Worm (Caenorhabditis elegans) whole organism, L4 larva: ENCODE results near the gene oac-48.

Experiments used
- F37D6.2 ChIP-seq: sonication (generic microtip); optimal IDR thresholded peaks from 2 replicates; lab custom pipeline; 2016; ENCODE audit warnings: mild to moderate bottlenecking, missing genetic modification characterization, missing compliant biosample characterization
- T26A8.4 ChIP-seq: fragments of 200-800 bp; sonication (Bioruptor generic); IDR thresholded peaks from 2 replicates; pipeline ENCODE4 v1.3.6; 2022; ENCODE audit warnings: missing genetic modification characterization, missing compliant biosample characterization
- Y5F2A.4 ChIP-seq: fragments of 200-800 bp; sonication (Bioruptor generic); optimal IDR thresholded peaks from 2 replicates; lab custom pipeline; 2018; ENCODE audit warnings: mild to moderate bottlenecking, missing genetic modification characterization, missing compliant biosample characterization
- ZK546.5 ChIP-seq, 2 experiments: sonication (generic microtip); optimal IDR thresholded peaks; 2 replicates each; lab custom pipeline; 2017; ENCODE audit warnings: missing biosample characterization in 2 of 2, missing genetic modification characterization in 2 of 2
- arid-1 ChIP-seq: fragments of 200-800 bp; sonication (Bioruptor generic); conservative IDR thresholded peaks from 2 replicates; pipeline ENCODE4 v1.3.6; 2022; ENCODE audit warnings: missing genetic modification reagents, missing genetic modification characterization, missing compliant biosample characterization
- ceh-20 ChIP-seq: fragments of 200-800 bp; sonication (Bioruptor generic); IDR thresholded peaks from 2 replicates; pipeline ENCODE4 v1.3.6; 2022; ENCODE audit warnings: missing genetic modification reagents, missing genetic modification characterization, missing compliant biosample characterization
- cey-2 ChIP-seq: sonication (generic microtip); optimal IDR thresholded peaks from 3 replicates; lab custom pipeline; 2017; ENCODE audit warnings: missing genetic modification characterization, mild to moderate bottlenecking, missing compliant biosample characterization, antibody characterized with exemption, borderline replicate concordance; ENCODE audit not compliant: insufficient read depth
- ctbp-1 ChIP-seq: fragments of 200-800 bp; sonication (Bioruptor generic); IDR thresholded peaks from 2 replicates; pipeline ENCODE4 v1.3.6; 2022; ENCODE audit warnings: missing genetic modification reagents, missing genetic modification characterization, missing compliant biosample characterization
- dmd-6 ChIP-seq: fragments of 200-800 bp; sonication (Bioruptor generic); IDR thresholded peaks from 2 replicates; pipeline ENCODE4 v1.3.6; 2022; ENCODE audit warnings: missing genetic modification reagents, missing genetic modification characterization, missing compliant biosample characterization
- dpl-1 ChIP-seq: fragments of 150-350 bp; optimal IDR thresholded peaks from 2 replicates; lab custom pipeline; 2014; ENCODE audit warnings: missing biosample characterization, missing genetic modification reagents, missing genetic modification characterization
- egl-43 ChIP-seq: fragments of 200-800 bp; sonication (Bioruptor generic); IDR thresholded peaks from 2 replicates; pipeline ENCODE4 v1.3.6; 2022; ENCODE audit warnings: missing genetic modification reagents, missing genetic modification characterization, missing compliant biosample characterization
- gei-8 ChIP-seq: fragments of 200-800 bp; sonication (Bioruptor generic); optimal IDR thresholded peaks from 2 replicates; lab custom pipeline; 2018; ENCODE audit warnings: mild to moderate bottlenecking, missing genetic modification characterization, missing compliant biosample characterization
- hlh-11 ChIP-seq: fragments of 200-800 bp; sonication (Bioruptor generic); optimal IDR thresholded peaks from 2 replicates; lab custom pipeline; 2018; ENCODE audit warnings: mild to moderate bottlenecking, missing genetic modification characterization, missing compliant biosample characterization
- hlh-30 ChIP-seq: sonication (generic microtip); optimal IDR thresholded peaks from 2 replicates; lab custom pipeline; 2017; ENCODE audit warnings: antibody characterized with exemption, mild to moderate bottlenecking, missing genetic modification characterization, missing compliant biosample characterization; ENCODE audit not compliant: insufficient read depth
- lin-39 ChIP-seq: fragments of 150-350 bp; optimal IDR thresholded peaks from 2 replicates; lab custom pipeline; 2014; ENCODE audit warnings: missing biosample characterization, missing genetic modification reagents, missing genetic modification characterization
- mdl-1 ChIP-seq, 2 experiments: fragments of 150-350 bp in 1 of 2; sonication (generic microtip) in 1 of 2; optimal IDR thresholded peaks; 2 replicates each; lab custom pipeline; 2014 to 2017; ENCODE audit warnings: missing biosample characterization in 2 of 2, missing genetic modification characterization in 2 of 2
- mdt-29 ChIP-seq: fragments of 200-800 bp; sonication (Bioruptor generic); IDR thresholded peaks from 2 replicates; pipeline ENCODE4 v1.3.6; 2022; ENCODE audit warnings: missing genetic modification reagents, missing genetic modification characterization, missing compliant biosample characterization
- nhr-25 ChIP-seq: sonication (generic microtip); optimal IDR thresholded peaks from 2 replicates; lab custom pipeline; 2017; ENCODE audit warnings: missing genetic modification characterization, mild to moderate bottlenecking, missing compliant biosample characterization, antibody characterized with exemption, moderate library complexity, borderline replicate concordance; ENCODE audit not compliant: insufficient read depth
- nhr-28 ChIP-seq: fragments of 150-350 bp; optimal IDR thresholded peaks from 2 replicates; lab custom pipeline; 2014; ENCODE audit warnings: missing biosample characterization, missing genetic modification characterization
- nhr-42 ChIP-seq: fragments of 200-800 bp; sonication (Bioruptor generic); IDR thresholded peaks from 2 replicates; pipeline ENCODE4 v1.3.6; 2022; ENCODE audit warnings: missing genetic modification characterization, missing compliant biosample characterization
- nhr-48 ChIP-seq: sonication (generic microtip); optimal IDR thresholded peaks from 2 replicates; lab custom pipeline; 2016; ENCODE audit warnings: mild to moderate bottlenecking, missing genetic modification characterization, missing compliant biosample characterization
- php-3 ChIP-seq: fragments of 200-800 bp; sonication (Bioruptor generic); IDR thresholded peaks from 2 replicates; pipeline ENCODE4 v1.3.6; 2022; ENCODE audit warnings: missing genetic modification reagents, missing genetic modification characterization, missing compliant biosample characterization
- pqm-1 ChIP-seq: sonication (generic microtip); optimal IDR thresholded peaks from 2 replicates; lab custom pipeline; 2017; ENCODE audit warnings: missing biosample characterization, missing genetic modification characterization
- skn-1 ChIP-seq: fragments of 150-350 bp; optimal IDR thresholded peaks from 2 replicates; lab custom pipeline; 2014; ENCODE audit warnings: missing biosample characterization, missing genetic modification characterization
- snpc-1.2 ChIP-seq: fragments of 200-800 bp; sonication (Bioruptor generic); IDR thresholded peaks from 2 replicates; pipeline ENCODE4 v1.3.6; 2022; ENCODE audit warnings: missing genetic modification reagents, missing genetic modification characterization, missing compliant biosample characterization
- tra-1 ChIP-seq: fragments of 200-800 bp; sonication (Bioruptor generic); IDR thresholded peaks from 2 replicates; pipeline ENCODE4 v1.3.6; 2022; ENCODE audit warnings: missing genetic modification reagents, missing genetic modification characterization, missing compliant biosample characterization
- unc-130 ChIP-seq: sonication (generic microtip); optimal IDR thresholded peaks from 2 replicates; lab custom pipeline; 2016; ENCODE audit warnings: missing genetic modification reagents, missing genetic modification characterization, missing compliant biosample characterization
- unc-39 ChIP-seq: sonication (generic microtip); optimal IDR thresholded peaks from 2 replicates; lab custom pipeline; 2017; ENCODE audit warnings: missing biosample characterization, missing genetic modification characterization
- unc-62 ChIP-seq, 3 experiments: fragments of 150-350 bp in 1 of 3; sonication (generic microtip); optimal IDR thresholded peaks in 2 of 3; peaks in 1 of 3; 1 replicate in 1 of 3; 2 replicates in 2 of 3; lab custom pipeline; 2014 to 2017; ENCODE audit warnings: missing biosample characterization in 3 of 3, missing genetic modification characterization in 3 of 3, missing genetic modification reagents in 3 of 3, missing genotype in 1 of 3
- ztf-7 ChIP-seq: fragments of 150-350 bp; optimal IDR thresholded peaks from 2 replicates; lab custom pipeline; 2014; ENCODE audit warnings: missing biosample characterization, missing genetic modification characterization

Gene oac-48

DNA sequence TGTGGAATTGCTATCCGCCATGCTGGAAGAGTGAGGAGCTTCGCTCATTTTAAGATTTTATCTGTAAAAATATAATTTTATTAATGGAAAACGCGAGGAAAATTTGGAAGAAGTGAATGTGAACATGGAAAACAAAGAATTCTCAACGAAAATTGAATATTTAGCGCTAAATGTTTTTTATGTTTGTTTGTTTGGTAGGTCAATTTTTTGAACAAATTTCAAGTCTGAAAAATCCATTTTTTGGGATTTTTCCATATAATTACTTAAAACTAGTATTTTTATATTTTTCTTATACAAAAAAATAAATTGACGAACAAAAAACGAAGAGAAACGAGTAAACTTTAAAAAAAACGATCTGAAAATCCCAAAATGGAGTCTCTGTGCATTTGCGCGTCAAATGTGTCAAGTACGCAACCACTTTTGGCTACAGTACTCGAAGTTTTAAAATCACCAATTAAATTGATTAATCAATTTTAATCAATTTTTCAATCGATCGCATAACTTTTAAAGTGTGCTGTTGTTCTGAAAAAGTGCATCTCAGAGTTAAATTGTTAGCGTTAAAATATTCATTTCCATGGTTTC, 6.7 kb upstream of the oac-48 start, which contains the start of gene fbxa-215:
TSS of gene fbxa-215 (minus strand) at position 61 of the 582 bp plus-strand sequence.
- TF ChIP-seq nhr-42: no peak
- TF ChIP-seq snpc-1.2 (GFP tag; lab: Robert Waterston, UW): peak; percentile 70; the same call in 1 of the 2 replicates

DNA sequence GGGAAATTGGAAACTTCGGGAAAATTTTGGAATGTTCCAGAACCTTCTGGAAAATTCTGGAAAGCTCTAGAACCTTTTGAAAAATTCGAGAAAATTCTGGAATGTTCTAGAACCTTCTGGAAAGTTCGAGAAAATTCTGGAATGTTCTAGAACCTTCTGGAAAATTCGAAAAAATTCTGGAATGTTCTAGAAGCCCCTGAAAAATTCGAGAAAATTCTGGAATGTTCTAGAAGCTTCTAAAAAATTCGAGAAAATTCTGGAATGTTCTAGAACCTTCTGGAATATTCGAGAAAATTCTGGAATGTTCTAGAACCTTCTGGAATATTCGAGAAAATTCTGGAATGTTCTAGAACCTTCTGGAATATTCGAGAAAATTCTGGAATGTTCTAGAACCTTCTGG, 5.6 kb upstream of the oac-48 start:
- TF ChIP-seq arid-1 (0 out of 2 replicates have a peak, but pooled peaks have one; percentile 45), snpc-1.2 (GFP tag; lab: Robert Waterston, UW) (peak; percentile 77)

DNA sequence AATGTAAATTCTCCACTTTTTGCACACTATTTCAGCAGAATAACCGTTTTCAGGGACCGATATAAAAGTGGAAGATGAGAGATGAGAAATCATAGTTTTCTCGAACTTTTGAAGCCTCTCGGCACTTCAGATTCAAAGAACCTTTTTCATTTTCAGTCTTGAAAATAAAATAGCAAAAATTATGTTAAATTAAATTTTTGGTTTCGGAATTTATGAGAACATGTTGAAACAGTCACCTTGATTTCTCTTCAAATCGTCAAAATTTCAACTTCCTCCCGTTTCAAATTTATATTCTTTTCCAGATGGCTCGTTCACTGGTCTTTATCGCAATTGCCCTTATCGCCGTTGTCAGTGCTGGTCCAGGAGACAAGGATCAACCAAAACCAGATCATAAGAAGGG, 5.0 kb downstream of the oac-48 start, which contains the start of gene srlf-26:
TSS of gene srlf-26 (plus strand) at position 301 of the 400 bp plus-strand sequence.
- TF ChIP-seq dmd-6 (GFP tag; lab: Robert Waterston, UW) (no peak), unc-62 (GFP tag; optimal IDR thresholded peaks at IDR 0.05 in 1 of 2; lab: Kevin White, UChicago) (peak in 1 of 2 experiments; percentile 23), unc-62 (tag; optimal IDR thresholded peaks at IDR 0.05; lab: Kevin White, UChicago) (no peak)

- TF ChIP-seq pqm-1 (tag; lab: Kevin White, UChicago) (no peak), nhr-48 (tag; lab: Kevin White, UChicago) (no peak), gei-8 (GFP tag; lab: Kevin White, UChicago) (no peak), nhr-25 (tag; lab: Kevin White, UChicago) (no peak), egl-43 (GFP tag; lab: Robert Waterston, UW) (no peak), ZK546.5 (tag; optimal IDR thresholded peaks at IDR 0.05; lab: Kevin White, UChicago) (no peak)
These were observed 5.9 kb downstream of the oac-48 start for ce11 chrIV:13679495-13679894.

- TF ChIP-seq cey-2 (tag; lab: Kevin White, UChicago): peak; percentile 95
- peak in 1 of 2 experiments; percentile 97 for TF ChIP-seq unc-62 (GFP tag; optimal IDR thresholded peaks at IDR 0.05 in 1 of 2; lab: Kevin White, UChicago)
- no peak for TF ChIP-seq unc-62 (tag; optimal IDR thresholded peaks at IDR 0.05; lab: Kevin White, UChicago)
- no peak for TF ChIP-seq dmd-6 (GFP tag; lab: Robert Waterston, UW)
- TF ChIP-seq F37D6.2: no peak
- no peak for TF ChIP-seq ctbp-1 (GFP tag; lab: Robert Waterston, UW)
- TF ChIP-seq ztf-7 (tag; lab: Kevin White, UChicago): no peak
- TF ChIP-seq php-3 (GFP tag; lab: Robert Waterston, UW): no peak
- TF ChIP-seq nhr-48 (tag; lab: Kevin White, UChicago): no peak
- no peak for TF ChIP-seq lin-39 (tag; lab: Kevin White, UChicago)
- peak; percentile 62 for TF ChIP-seq hlh-30 (tag; lab: Kevin White, UChicago)
- peak in 1 of 2 experiments; percentile 45 for TF ChIP-seq mdl-1 (tag; optimal IDR thresholded peaks at IDR 0.05; lab: Kevin White, UChicago)
- peak; percentile 94 for TF ChIP-seq ceh-20 (GFP tag; lab: Robert Waterston, UW)
- no peak for TF ChIP-seq dpl-1 (GFP tag; lab: Kevin White, UChicago)
- peak; percentile 86; the same call in 1 of the 2 replicates for TF ChIP-seq tra-1 (GFP tag; lab: Robert Waterston, UW)
- TF ChIP-seq hlh-11 (tag; lab: Kevin White, UChicago): no peak
- TF ChIP-seq arid-1: no peak
- no peak for TF ChIP-seq skn-1 (tag; lab: Kevin White, UChicago)
- no peak for TF ChIP-seq mdt-29 (GFP tag; lab: Robert Waterston, UW)
- peak; percentile 81 for TF ChIP-seq nhr-28 (tag; lab: Kevin White, UChicago)
- TF ChIP-seq unc-39 (tag; lab: Kevin White, UChicago): no peak
- no peak for TF ChIP-seq unc-130 (GFP tag; lab: Kevin White, UChicago)
- no peak for TF ChIP-seq T26A8.4 (GFP tag; lab: Robert Waterston, UW)
- TF ChIP-seq Y5F2A.4 (GFP tag; lab: Kevin White, UChicago): no peak
These were observed 9.1 kb downstream of the oac-48 start for ce11 chrIV:13682733-13683132.
